Fruit fly (Drosophila melanogaster): Measurements from ENCODE around the gene gogo.

gogo gene

DNA sequence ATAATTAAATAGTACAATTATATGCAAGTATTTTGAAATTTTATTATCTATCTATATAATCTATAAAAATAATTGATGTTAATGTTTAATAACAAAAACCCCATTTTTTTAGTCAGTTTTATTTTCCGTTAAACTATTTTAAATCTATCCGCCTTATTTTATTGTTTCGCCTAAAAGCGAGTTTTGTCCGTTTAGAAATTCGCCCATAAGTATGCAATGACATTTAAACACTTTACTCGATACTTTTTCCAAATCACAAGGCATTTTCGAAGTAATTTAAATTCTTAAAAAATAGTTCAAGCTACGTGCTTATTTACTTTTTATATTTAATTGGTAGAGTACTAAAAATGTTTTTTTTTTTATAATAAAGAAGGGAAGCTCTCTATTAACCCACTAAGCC lies 74.0 kb downstream of the gogo start:
- TF ChIP-seq noc (tag; optimal IDR thresholded peaks at IDR 0.05) = no peak

DNA sequence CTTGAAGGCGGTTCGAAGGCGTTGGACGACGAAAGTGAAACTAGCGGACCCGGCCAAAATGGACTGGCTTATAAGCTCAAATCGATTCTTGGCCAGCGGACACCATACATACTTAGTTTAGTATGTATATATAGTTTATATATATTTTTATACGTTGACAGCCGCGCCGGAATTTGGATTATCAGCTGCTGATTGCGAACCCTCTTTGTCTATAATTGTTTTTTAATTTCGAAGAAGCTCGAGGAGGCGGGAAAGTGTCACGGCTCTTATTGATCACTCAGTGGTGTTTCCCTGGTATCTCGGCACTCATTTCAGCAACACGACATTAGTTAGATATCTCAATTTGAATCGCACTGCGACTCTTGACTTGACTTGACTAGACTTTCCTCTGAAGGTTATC lies 74.6 kb downstream of the gogo start, which contains the start of gene CG6933:
CG6933 (minus strand) TSS at position 47 of the 400 bp plus-strand sequence.
- TF ChIP-seq noc (tag; optimal IDR thresholded peaks at IDR 0.05) = no peak

All from whole organism, larva.